Worm (Caenorhabditis elegans) whole organism, midembryonic: ENCODE measurements around the gene Y12A6A.1.

Experiments used
- ref-1 ChIP-seq: fragments of 200-800 bp; sonication (Bioruptor generic); conservative IDR thresholded peaks from 2 replicates; pipeline ENCODE4 v1.3.6; 2022; ENCODE audit warnings: missing genetic modification reagents, missing genetic modification characterization, missing compliant biosample characterization
- tab-1 ChIP-seq: fragments of 200-800 bp; sonication (Bioruptor generic); IDR thresholded peaks from 2 replicates; pipeline ENCODE4 v1.3.6; 2022; ENCODE audit warnings: missing genetic modification characterization, missing compliant biosample characterization

- TF ChIP-seq tab-1 (GFP tag; lab: Robert Waterston, UW) = no peak
- no peak for TF ChIP-seq ref-1 (GFP tag; lab: Robert Waterston, UW)
These were observed 32.7 kb upstream of the Y12A6A.1 start for ce11 chrX:13654276-13654675.
